Worm (Caenorhabditis elegans) whole organism, late embryonic: ENCODE data around the gene C13C4.8.

Source experiments
- K02D7.2 ChIP-seq: sonication (generic microtip); optimal IDR thresholded peaks from 2 replicates; lab custom pipeline; 2017; ENCODE audit warnings: mild to moderate bottlenecking, missing genetic modification characterization, missing compliant biosample characterization
- ama-1 ChIP-seq: fragments of 150-350 bp; optimal IDR thresholded peaks from 2 replicates; lab custom pipeline; 2014
- ceh-9 ChIP-seq: sonication (generic microtip); optimal IDR thresholded peaks from 2 replicates; lab custom pipeline; 2016; ENCODE audit warnings: mild to moderate bottlenecking, missing genetic modification characterization, inconsistent platforms, missing compliant biosample characterization
- fkh-6 ChIP-seq: sonication (generic microtip); optimal IDR thresholded peaks from 2 replicates; lab custom pipeline; 2016; ENCODE audit warnings: missing genetic modification characterization, missing compliant biosample characterization
- lin-11 ChIP-seq: fragments of 200-800 bp; sonication (Bioruptor generic); optimal IDR thresholded peaks from 2 replicates; lab custom pipeline; 2018; ENCODE audit warnings: mild to moderate bottlenecking, missing genetic modification characterization, missing compliant biosample characterization
- madf-2 ChIP-seq: sonication (generic microtip); optimal IDR thresholded peaks from 2 replicates; lab custom pipeline; 2017; ENCODE audit warnings: missing genetic modification characterization, missing compliant biosample characterization
- nhr-11 ChIP-seq: fragments of 150-350 bp; optimal IDR thresholded peaks from 2 replicates; lab custom pipeline; 2014; ENCODE audit warnings: missing biosample characterization, missing genetic modification characterization
- pag-3 ChIP-seq: sonication (generic microtip); optimal IDR thresholded peaks from 2 replicates; lab custom pipeline; 2016; ENCODE audit warnings: missing compliant biosample characterization, missing genetic modification characterization, borderline replicate concordance
- pax-1 ChIP-seq: fragments of 150-350 bp; optimal IDR thresholded peaks from 2 replicates; lab custom pipeline; 2014; ENCODE audit warnings: missing biosample characterization, missing genetic modification characterization
- unc-42 ChIP-seq: sonication (generic microtip); optimal IDR thresholded peaks from 2 replicates; lab custom pipeline; 2016; ENCODE audit warnings: missing genotype, missing genetic modification characterization, missing compliant biosample characterization
- unc-55 ChIP-seq: sonication (generic microtip); optimal IDR thresholded peaks from 2 replicates; lab custom pipeline; 2017; ENCODE audit warnings: missing biosample characterization, missing genetic modification reagents, missing genetic modification characterization
- zip-5 ChIP-seq: sonication (generic microtip); optimal IDR thresholded peaks from 2 replicates; lab custom pipeline; 2016; ENCODE audit warnings: missing genetic modification characterization, missing compliant biosample characterization

DNA sequence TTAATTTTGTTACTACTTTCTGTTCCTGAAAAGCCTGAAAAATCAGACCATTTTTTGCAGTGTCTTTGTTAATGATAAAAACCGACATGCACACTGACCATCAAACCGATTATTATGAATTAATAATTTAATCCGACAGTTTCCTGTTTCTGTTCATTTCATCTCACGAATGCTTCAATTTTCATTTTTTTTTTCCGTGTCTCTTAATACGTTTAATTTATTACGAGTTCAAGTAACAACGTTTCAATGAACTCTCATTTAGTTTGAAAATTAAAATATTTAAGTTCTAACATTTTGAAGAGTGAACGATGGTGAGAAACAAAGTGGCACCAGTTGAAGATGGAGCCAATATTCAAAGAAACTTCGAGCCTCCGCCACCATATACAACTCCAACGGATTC is 3.1 kb upstream of the C13C4.8 start, which contains the start of gene spin-1:
- TF ChIP-seq nhr-11 (tag; lab: Kevin White, UChicago) (no peak), K02D7.2 (tag; lab: Kevin White, UChicago) (no peak), ceh-9 (tag; lab: Kevin White, UChicago) (no peak), zip-5 (tag; lab: Kevin White, UChicago) (no peak), ama-1 (no peak), madf-2 (tag; lab: Kevin White, UChicago) (no peak), unc-55 (GFP tag; lab: Kevin White, UChicago) (no peak), lin-11 (tag; lab: Kevin White, UChicago) (no peak), unc-42 (tag; lab: Kevin White, UChicago) (no peak), fkh-6 (tag; lab: Kevin White, UChicago) (no peak), pax-1 (tag; lab: Kevin White, UChicago) (no peak), pag-3 (tag; lab: Kevin White, UChicago) (no peak)
